Fruit fly (Drosophila melanogaster) whole organism, embryonic: ENCODE data around the gene Wnt6.

Experiments used
- B-H1 ChIP-seq: fragments of 200-800 bp; sonication (Bioruptor generic); IDR thresholded peaks from 3 replicates; pipeline ENCODE4 v1.3.6; 2022; ENCODE audit warnings: missing biosample characterization, missing genetic modification characterization
- Bgb ChIP-seq: fragments of 200-800 bp; sonication (Bioruptor generic); IDR thresholded peaks from 2 replicates; pipeline ENCODE4 v1.3.6; 2022; ENCODE audit warnings: missing biosample characterization, missing genetic modification characterization; ENCODE audit not compliant: partially characterized antibody
- CG10321 ChIP-seq: fragments of 200-800 bp; sonication (Bioruptor generic); IDR thresholded peaks from 2 replicates; pipeline ENCODE4 v1.3.6; 2022; ENCODE audit warnings: missing biosample characterization, missing genetic modification characterization
- CG10366 ChIP-seq: fragments of 200-800 bp; sonication (Bioruptor generic); IDR thresholded peaks from 2 replicates; pipeline ENCODE4 v1.3.6; 2022; ENCODE audit warnings: missing biosample characterization, missing genetic modification characterization
- CG12071 ChIP-seq: fragments of 200-800 bp; sonication (Bioruptor generic); optimal IDR thresholded peaks from 3 replicates; lab custom pipeline; 2018; ENCODE audit warnings: missing biosample characterization, mild to moderate bottlenecking, missing genetic modification characterization
- CG14050 ChIP-seq: fragments of 200-800 bp; sonication (Bioruptor generic); IDR thresholded peaks from 3 replicates; pipeline ENCODE4 v1.3.6; 2022; ENCODE audit warnings: missing biosample characterization, missing genetic modification characterization
- CG15073 ChIP-seq: fragments of 200-800 bp; sonication (Bioruptor generic); optimal IDR thresholded peaks from 2 replicates; lab custom pipeline; 2016; ENCODE audit warnings: missing biosample characterization, missing genetic modification characterization
- CG1603 ChIP-seq: fragments of 200-800 bp; sonication (Bioruptor generic); optimal IDR thresholded peaks from 2 replicates; lab custom pipeline; 2019; ENCODE audit warnings: missing biosample characterization, mild to moderate bottlenecking, missing genetic modification characterization, moderate library complexity
- CG1647 ChIP-seq: fragments of 200-800 bp; sonication (Bioruptor generic); optimal IDR thresholded peaks from 3 replicates; lab custom pipeline; 2016; ENCODE audit warnings: missing biosample characterization, missing genetic modification characterization
- CG17328 ChIP-seq: fragments of 200-800 bp; sonication (Bioruptor generic); IDR thresholded peaks from 2 replicates; pipeline ENCODE4 v1.3.6; 2022; ENCODE audit warnings: missing biosample characterization, missing genetic modification characterization
- CG17359 ChIP-seq: fragments of 200-800 bp; sonication (Bioruptor generic); optimal IDR thresholded peaks from 3 replicates; lab custom pipeline; 2018; ENCODE audit warnings: missing biosample characterization, mild to moderate bottlenecking, missing genetic modification characterization, moderate library complexity
- CG17361 ChIP-seq: fragments of 200-800 bp; sonication (Bioruptor generic); IDR thresholded peaks from 3 replicates; pipeline ENCODE4 v1.3.6; 2022; ENCODE audit warnings: missing biosample characterization, missing genetic modification characterization
- CG31441 ChIP-seq: fragments of 200-800 bp; sonication (Bioruptor generic); IDR thresholded peaks from 2 replicates; pipeline ENCODE4 v1.3.6; 2022; ENCODE audit warnings: missing biosample characterization, missing genetic modification characterization
- CG4707 ChIP-seq: fragments of 200-800 bp; sonication (Bioruptor generic); optimal IDR thresholded peaks from 2 replicates; lab custom pipeline; 2018; ENCODE audit warnings: missing biosample characterization, mild to moderate bottlenecking, missing genetic modification characterization, moderate library complexity
- CG6654 ChIP-seq: fragments of 200-800 bp; sonication (Bioruptor generic); optimal IDR thresholded peaks from 2 replicates; lab custom pipeline; 2017; ENCODE audit warnings: missing biosample characterization, mild to moderate bottlenecking, missing genetic modification characterization
- CG6765 ChIP-seq: fragments of 200-800 bp; sonication (Bioruptor generic); optimal IDR thresholded peaks from 3 replicates; lab custom pipeline; 2017; ENCODE audit warnings: missing biosample characterization, mild to moderate bottlenecking, missing genetic modification characterization
- CG7357 ChIP-seq: fragments of 200-800 bp; sonication (Bioruptor generic); IDR thresholded peaks from 3 replicates; pipeline ENCODE4 v1.3.6; 2022; ENCODE audit warnings: missing biosample characterization, missing genetic modification characterization
- CG7928 ChIP-seq: fragments of 200-800 bp; sonication (Bioruptor generic); optimal IDR thresholded peaks from 2 replicates; lab custom pipeline; 2017; ENCODE audit warnings: missing biosample characterization, mild to moderate bottlenecking, missing genetic modification characterization
- CG9437 ChIP-seq: fragments of 200-800 bp; sonication (Bioruptor generic); optimal IDR thresholded peaks from 2 replicates; lab custom pipeline; 2018; ENCODE audit warnings: missing biosample characterization, mild to moderate bottlenecking, missing genetic modification characterization
- CG9932 ChIP-seq: fragments of 200-800 bp; sonication (Bioruptor generic); IDR thresholded peaks from 2 replicates; pipeline ENCODE4 v1.3.6; 2022; ENCODE audit warnings: missing biosample characterization, missing genetic modification characterization
- Ets97D ChIP-seq: fragments of 200-800 bp; sonication (Bioruptor generic); optimal IDR thresholded peaks from 3 replicates; lab custom pipeline; 2016; ENCODE audit warnings: missing biosample characterization, missing genetic modification characterization
- Fer1 ChIP-seq: fragments of 200-800 bp; sonication (Bioruptor generic); optimal IDR thresholded peaks from 2 replicates; lab custom pipeline; 2017; ENCODE audit warnings: missing biosample characterization, mild to moderate bottlenecking, missing genetic modification characterization
- GATAe ChIP-seq: fragments of 200-800 bp; sonication (Bioruptor generic); conservative IDR thresholded peaks from 2 replicates; pipeline ENCODE4 v1.3.6; 2022; ENCODE audit warnings: missing biosample characterization, missing genetic modification characterization
- HmgZ ChIP-seq: fragments of 200-800 bp; sonication (Bioruptor generic); optimal IDR thresholded peaks from 2 replicates; lab custom pipeline; 2018; ENCODE audit warnings: missing biosample characterization, mild to moderate bottlenecking, missing genetic modification characterization
- Mad ChIP-seq: fragments of 200-800 bp; sonication (Bioruptor generic); optimal IDR thresholded peaks from 2 replicates; lab custom pipeline; 2016; ENCODE audit warnings: missing biosample characterization, missing genetic modification characterization
- Max ChIP-seq: fragments of 200-800 bp; sonication (Bioruptor generic); optimal IDR thresholded peaks from 2 replicates; lab custom pipeline; 2016; ENCODE audit warnings: missing biosample characterization, mild to moderate bottlenecking, missing genetic modification characterization
- NC2α ChIP-seq: fragments of 200-800 bp; sonication (Bioruptor generic); optimal IDR thresholded peaks from 2 replicates; lab custom pipeline; 2016; ENCODE audit warnings: missing biosample characterization, missing genetic modification characterization
- Nf-YC ChIP-seq: fragments of 200-800 bp; optimal IDR thresholded peaks from 3 replicates; lab custom pipeline; 2019; ENCODE audit warnings: missing biosample characterization, mild to moderate bottlenecking, missing genetic modification characterization, moderate library complexity
- Oli ChIP-seq: fragments of 200-800 bp; sonication (Bioruptor generic); optimal IDR thresholded peaks from 2 replicates; lab custom pipeline; 2018; ENCODE audit warnings: missing biosample characterization, mild to moderate bottlenecking, missing genetic modification characterization, moderate library complexity
- Optix ChIP-seq: fragments of 200-800 bp; sonication (Bioruptor generic); IDR thresholded peaks from 3 replicates; pipeline ENCODE4 v1.3.6; 2022; ENCODE audit warnings: missing biosample characterization, missing genetic modification characterization
- Sox100B ChIP-seq: fragments of 200-800 bp; sonication (Bioruptor generic); optimal IDR thresholded peaks from 3 replicates; lab custom pipeline; 2018; ENCODE audit warnings: missing biosample characterization, mild to moderate bottlenecking, missing genetic modification characterization
- Stat92E ChIP-seq, 3 experiments: fragments of >200 bp in 2 of 3; fragments of 200-800 bp in 1 of 3; sonication (Bioruptor generic) in 1 of 3; optimal IDR thresholded peaks; 2 replicates each; lab custom pipeline; 2017 to 2019; ENCODE audit warnings: missing biosample characterization in 3 of 3, missing genetic modification characterization in 3 of 3, mild to moderate bottlenecking in 1 of 3, moderate library complexity in 1 of 3
- ash1 ChIP-seq: fragments of 200-800 bp; sonication (Bioruptor generic); optimal IDR thresholded peaks from 2 replicates; lab custom pipeline; 2018; ENCODE audit warnings: missing biosample characterization, mild to moderate bottlenecking, missing genetic modification characterization
- bbx ChIP-seq: fragments of 200-800 bp; sonication (Bioruptor generic); IDR thresholded peaks from 2 replicates; pipeline ENCODE4 v1.3.6; 2022; ENCODE audit warnings: missing biosample characterization, missing genetic modification characterization; ENCODE audit not compliant: partially characterized antibody
- bowl ChIP-seq: fragments of 200-800 bp; sonication (Bioruptor generic); IDR thresholded peaks from 2 replicates; pipeline ENCODE4 v1.3.6; 2022; ENCODE audit warnings: missing biosample characterization, missing genetic modification characterization
- br ChIP-seq: fragments of >200 bp; optimal IDR thresholded peaks from 2 replicates; lab custom pipeline; 2017
- dimm ChIP-seq: fragments of 200-800 bp; sonication (Bioruptor generic); IDR thresholded peaks from 2 replicates; pipeline ENCODE4 v1.3.6; 2022; ENCODE audit warnings: missing biosample characterization, missing genetic modification characterization
- dmrt99B ChIP-seq: fragments of 200-800 bp; sonication (Bioruptor generic); optimal IDR thresholded peaks from 2 replicates; lab custom pipeline; 2018; ENCODE audit warnings: missing biosample characterization, mild to moderate bottlenecking, missing genetic modification characterization, moderate library complexity
- gro ChIP-seq: fragments of 200-800 bp; sonication (Bioruptor generic); optimal IDR thresholded peaks from 2 replicates; lab custom pipeline; 2016; ENCODE audit warnings: missing biosample characterization, missing genetic modification characterization
- gsb ChIP-seq: fragments of 200-800 bp; sonication (Bioruptor generic); IDR thresholded peaks from 2 replicates; pipeline ENCODE4 v1.3.6; 2022; ENCODE audit warnings: missing biosample characterization, missing genetic modification characterization
- ham ChIP-seq: fragments of 200-800 bp; sonication (Bioruptor generic); IDR thresholded peaks from 2 replicates; pipeline ENCODE4 v1.3.6; 2022; ENCODE audit warnings: missing biosample characterization, missing genetic modification characterization
- inv ChIP-seq: fragments of 200-800 bp; sonication (Bioruptor generic); IDR thresholded peaks from 2 replicates; pipeline ENCODE4 v1.3.6; 2022; ENCODE audit warnings: missing biosample characterization, missing genetic modification characterization; ENCODE audit not compliant: partially characterized antibody
- jumu ChIP-seq: fragments of 200-800 bp; sonication (Bioruptor generic); optimal IDR thresholded peaks from 3 replicates; lab custom pipeline; 2016; ENCODE audit warnings: missing biosample characterization, missing genetic modification characterization
- kni ChIP-seq: fragments of 200-800 bp; sonication (Bioruptor generic); optimal IDR thresholded peaks from 3 replicates; lab custom pipeline; 2017; ENCODE audit warnings: mild to moderate bottlenecking, missing biosample characterization, missing genetic modification reagents, missing genetic modification characterization
- schlank ChIP-seq: fragments of 200-800 bp; sonication (Bioruptor generic); optimal IDR thresholded peaks from 2 replicates; lab custom pipeline; 2018; ENCODE audit warnings: missing biosample characterization, mild to moderate bottlenecking, missing genetic modification characterization
- sens ChIP-seq: fragments of 200-800 bp; sonication (Bioruptor generic); peaks from one replicate; lab custom pipeline; 2016; ENCODE audit warnings: missing biosample characterization, missing genetic modification characterization
- slbo ChIP-seq: fragments of 200-800 bp; sonication (Bioruptor generic); IDR thresholded peaks from 2 replicates; pipeline ENCODE4 v1.3.6; 2022; ENCODE audit warnings: missing biosample characterization, missing genetic modification characterization
- tup ChIP-seq: fragments of 200-800 bp; sonication (Bioruptor generic); optimal IDR thresholded peaks from 2 replicates; lab custom pipeline; 2016; ENCODE audit warnings: missing biosample characterization, mild to moderate bottlenecking, missing genetic modification characterization, moderate library complexity
- usp ChIP-seq: fragments of >200 bp; optimal IDR thresholded peaks from 2 replicates; lab custom pipeline; 2017; ENCODE audit warnings: missing biosample characterization, missing genetic modification characterization
- zf30C ChIP-seq: fragments of 200-800 bp; sonication (Bioruptor generic); optimal IDR thresholded peaks from 3 replicates; lab custom pipeline; 2018; ENCODE audit warnings: missing biosample characterization, mild to moderate bottlenecking, missing genetic modification characterization
- zfh2 ChIP-seq: fragments of 200-800 bp; sonication (Bioruptor generic); optimal IDR thresholded peaks from 2 replicates; lab custom pipeline; 2016; ENCODE audit warnings: missing biosample characterization, missing genetic modification characterization

Gene Wnt6

DNA sequence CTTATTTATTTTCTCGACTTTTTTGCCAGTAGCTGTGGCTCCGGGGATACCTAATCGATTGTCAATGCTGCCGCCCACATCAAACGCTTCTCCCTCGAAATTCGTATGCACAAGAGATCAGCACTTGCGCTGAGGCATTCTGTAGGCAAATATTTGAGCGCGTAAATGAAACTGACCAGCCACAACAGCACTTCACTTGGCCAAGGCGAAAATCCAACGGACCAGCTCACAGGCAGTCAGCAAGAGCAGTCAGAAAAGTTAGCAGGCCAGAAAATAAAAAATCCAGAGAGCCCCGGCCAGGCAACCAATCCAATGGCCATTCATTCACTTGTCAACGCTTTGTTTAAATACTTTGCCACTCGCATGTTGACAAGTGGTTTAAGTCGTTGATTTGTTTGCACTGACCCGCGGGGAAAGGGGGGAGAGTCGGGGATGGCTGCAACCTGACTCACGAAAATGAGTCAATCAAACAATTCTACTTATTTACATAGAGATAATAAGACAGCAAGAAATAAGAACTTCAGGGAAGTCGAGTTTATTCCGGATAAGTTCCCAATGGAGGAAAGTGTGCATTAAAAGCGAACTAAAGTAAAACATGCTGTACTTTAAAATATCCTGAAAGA lies 6.0 kb downstream of the Wnt6 start (continued):
- no peak for TF ChIP-seq inv (GFP tag; lab: Robert Waterston, UW)
- no peak for TF ChIP-seq CG31441 (GFP tag; lab: Robert Waterston, UW)
- no peak for TF ChIP-seq CG12071 (GFP tag; lab: Kevin White, UChicago)
- TF ChIP-seq zfh2 = no peak
- no peak for TF ChIP-seq CG9437 (GFP tag; lab: Kevin White, UChicago)
- no peak for TF ChIP-seq CG14050 (GFP tag; lab: Robert Waterston, UW)
- no peak for TF ChIP-seq CG17361
- TF ChIP-seq CG17328 (GFP tag; lab: Robert Waterston, UW) = peak; percentile 10; the same call in 1 of the 2 replicates
- peak; percentile 14; the same call in 1 of the 3 replicates for TF ChIP-seq B-H1 (GFP tag; lab: Robert Waterston, UW)
- no peak for TF ChIP-seq bowl (GFP tag; lab: Robert Waterston, UW)
- TF ChIP-seq gro (GFP tag; lab: Kevin White, UChicago) = no peak
- no peak for TF ChIP-seq schlank (tag; lab: Kevin White, UChicago)
- TF ChIP-seq ash1 (GFP tag; lab: Kevin White, UChicago) = no peak
- no peak for TF ChIP-seq Optix (GFP tag; lab: Robert Waterston, UW)
- TF ChIP-seq HmgZ = no peak
- TF ChIP-seq CG15073 (GFP tag; lab: Kevin White, UChicago) = no peak
- TF ChIP-seq CG1647 (GFP tag; lab: Kevin White, UChicago) = peak; percentile 4
- TF ChIP-seq CG10321 (GFP tag; lab: Robert Waterston, UW) = no peak
- TF ChIP-seq dimm (GFP tag; lab: Robert Waterston, UW) = no peak
- no peak for TF ChIP-seq GATAe (GFP tag; lab: Robert Waterston, UW)
- no peak for TF ChIP-seq slbo (GFP tag; lab: Robert Waterston, UW)
- peak; percentile 93 for TF ChIP-seq sens (GFP tag; lab: Kevin White, UChicago)
- TF ChIP-seq Max = no peak
- TF ChIP-seq jumu (GFP tag; lab: Kevin White, UChicago) = no peak
- no peak for TF ChIP-seq Oli (tag; lab: Kevin White, UChicago)
- TF ChIP-seq bbx = no peak
- peak; percentile 18 for TF ChIP-seq Mad (GFP tag; lab: Kevin White, UChicago)
- no peak for TF ChIP-seq Fer1 (GFP tag; lab: Kevin White, UChicago)
- peak; percentile 84 for TF ChIP-seq kni
- TF ChIP-seq zf30C (GFP tag; lab: Kevin White, UChicago) = no peak
- no peak for TF ChIP-seq CG6765 (GFP tag; lab: Kevin White, UChicago)
- no peak for TF ChIP-seq CG17359 (tag; lab: Kevin White, UChicago)
- TF ChIP-seq usp (GFP tag; lab: Kevin White, UChicago) = no peak
- TF ChIP-seq tup (GFP tag; lab: Kevin White, UChicago) = peak; percentile 15
- no peak for TF ChIP-seq CG10366 (GFP tag; lab: Robert Waterston, UW)
- TF ChIP-seq dmrt99B (tag; lab: Kevin White, UChicago) = peak; percentile 4
- no peak for TF ChIP-seq Ets97D (GFP tag; lab: Kevin White, UChicago)
- TF ChIP-seq Nf-YC (tag; lab: Kevin White, UChicago) = no peak
- TF ChIP-seq CG9932 = no peak
- peak; percentile 31 for TF ChIP-seq CG1603 (tag; lab: Kevin White, UChicago)
- peak; percentile 33 for TF ChIP-seq Sox100B (GFP tag; lab: Kevin White, UChicago)
- TF ChIP-seq Stat92E (GFP tag; optimal IDR thresholded peaks at IDR 0.05; lab: Kevin White, UChicago) = no peak
- no peak for TF ChIP-seq Bgb (GFP tag; lab: Robert Waterston, UW)
- TF ChIP-seq br (lab: Kevin White, UChicago) = no peak
- no peak for TF ChIP-seq CG7357 (GFP tag; lab: Robert Waterston, UW)
- peak; percentile 11 for TF ChIP-seq NC2α (GFP tag; lab: Kevin White, UChicago)
- TF ChIP-seq gsb (GFP tag; lab: Robert Waterston, UW) = no peak
- no peak for TF ChIP-seq CG6654 (GFP tag; lab: Kevin White, UChicago)
- TF ChIP-seq CG7928 (GFP tag; lab: Kevin White, UChicago) = no peak
- TF ChIP-seq CG4707 (GFP tag; lab: Kevin White, UChicago) = no peak
- TF ChIP-seq ham (GFP tag; lab: Robert Waterston, UW) = no peak
